Fruit fly (Drosophila melanogaster): ENCODE results near the gene CG7322.

Gene CG7322

dm6 chrX:18812111-18812510 is 45.4 kb downstream of the CG7322 start (continued):
- TF ChIP-seq Hr78 (GFP tag; optimal IDR thresholded peaks at IDR 0.05): peak in 1 of 2 experiments; percentile 31
- no peak for TF ChIP-seq Oaz (GFP tag; IDR thresholded peaks at IDR 0.05)
- TF ChIP-seq Side (GFP tag; optimal IDR thresholded peaks at IDR 0.05): no peak
- no peak for TF ChIP-seq unc-4 (GFP tag; IDR thresholded peaks at IDR 0.05; ENCODE audit: partially characterized antibody)
- TF ChIP-seq D19A (tag; optimal IDR thresholded peaks at IDR 0.05): no peak
- TF ChIP-seq her (GFP tag; optimal IDR thresholded peaks at IDR 0.05): no peak
- no peak for TF ChIP-seq ewg (GFP tag; optimal IDR thresholded peaks at IDR 0.05)
- TF ChIP-seq CG2120 (GFP tag; optimal IDR thresholded peaks at IDR 0.05): no peak
- TF ChIP-seq CG12155 (GFP tag; optimal IDR thresholded peaks at IDR 0.05): peak; percentile 72
- TF ChIP-seq CG8478 (optimal IDR thresholded peaks at IDR 0.05): no peak
- TF ChIP-seq NK7.1 (GFP tag; optimal IDR thresholded peaks at IDR 0.05): no peak

DNA sequence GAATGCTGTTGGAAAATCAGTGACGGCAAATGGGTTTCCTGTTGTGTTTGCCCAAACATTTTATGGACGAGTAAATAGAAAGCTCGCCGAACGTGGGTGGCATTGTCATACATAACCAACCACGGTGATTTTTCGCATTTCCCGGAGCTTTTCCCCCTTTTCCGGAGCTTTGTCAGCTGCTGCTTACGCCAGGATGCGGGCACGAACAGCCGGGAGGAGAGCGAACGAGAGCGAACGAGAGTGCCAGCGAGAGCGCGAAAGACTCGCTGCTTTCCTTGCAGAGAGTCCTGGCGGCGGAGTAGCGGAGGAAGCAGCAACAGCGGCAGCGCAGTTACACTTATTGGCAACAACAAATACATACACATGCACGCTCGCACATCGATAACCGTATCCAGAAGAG is 51.2 kb downstream of the CG7322 start, which contains the start of gene CG7058:
Gene CG7058 (plus strand): TSS at position 330 of the 400 bp plus-strand sequence.
- peak; percentile 23 for TF ChIP-seq Elba2 (GFP tag; optimal IDR thresholded peaks at IDR 0.05)
- no peak for TF ChIP-seq Bgb (GFP tag; IDR thresholded peaks at IDR 0.05; ENCODE audit: partially characterized antibody)
- peak; percentile 8 for TF ChIP-seq pzg (GFP tag; optimal IDR thresholded peaks at IDR 0.05)
- TF ChIP-seq HLH4C (GFP tag; IDR thresholded peaks at IDR 0.05; ENCODE audit: partially characterized antibody): no peak
- no peak for TF ChIP-seq pan (optimal IDR thresholded peaks at IDR 0.05)
- no peak for TF ChIP-seq pan (GFP tag; optimal IDR thresholded peaks at IDR 0.05 in 1 of 2, IDR thresholded peaks at IDR 0.05 in 1 of 2)
- TF ChIP-seq CG12155 (GFP tag; optimal IDR thresholded peaks at IDR 0.05): peak; percentile 90
- TF ChIP-seq CG10321 (GFP tag; IDR thresholded peaks at IDR 0.05): no peak
- no peak for TF ChIP-seq Side (GFP tag; optimal IDR thresholded peaks at IDR 0.05)
- peak; percentile 30; the same call in 1 of the 2 replicates for TF ChIP-seq Adf1 (GFP tag; IDR thresholded peaks at IDR 0.05)
- TF ChIP-seq Aef1 (GFP tag; IDR thresholded peaks at IDR 0.05): no peak
- TF ChIP-seq CG9817 (tag; optimal IDR thresholded peaks at IDR 0.05): no peak
- TF ChIP-seq crp (GFP tag; optimal IDR thresholded peaks at IDR 0.05): peak in 1 of 2 experiments; percentile 37
- peak; percentile 57 for TF ChIP-seq Deaf1 (tag; optimal IDR thresholded peaks at IDR 0.05)
- no peak for TF ChIP-seq CG4820 (GFP tag; optimal IDR thresholded peaks at IDR 0.05)
- TF ChIP-seq Trl (optimal IDR thresholded peaks at IDR 0.05): peak in 1 of 2 experiments; percentile 22
- no peak for TF ChIP-seq Trl (GFP tag; optimal IDR thresholded peaks at IDR 0.05)
- TF ChIP-seq ewg (GFP tag; optimal IDR thresholded peaks at IDR 0.05): peak; percentile 34
- no peak for TF ChIP-seq CG1792 (GFP tag; optimal IDR thresholded peaks at IDR 0.05)
- TF ChIP-seq nerfin-1 (tag; optimal IDR thresholded peaks at IDR 0.05): peak; percentile 2
- TF ChIP-seq abd-A (tag; optimal IDR thresholded peaks at IDR 0.05): peak; percentile 0
- no peak for TF ChIP-seq chif (GFP tag; optimal IDR thresholded peaks at IDR 0.05)
- no peak for TF ChIP-seq CG17361 (GFP tag; IDR thresholded peaks at IDR 0.05)
- no peak for TF ChIP-seq CG4360 (GFP tag; IDR thresholded peaks at IDR 0.05)
- TF ChIP-seq Hand (GFP tag; optimal IDR thresholded peaks at IDR 0.05): no peak
